Fruit fly (Drosophila melanogaster) whole organism, adult: Measurements from ENCODE around the gene CG31542.

Source experiments
- CG12768 ChIP-seq: fragments of 200-800 bp; sonication (Bioruptor generic); optimal IDR thresholded peaks from 2 replicates; lab custom pipeline; 2017; ENCODE audit warnings: missing biosample characterization, missing genetic modification characterization, mild to moderate bottlenecking, moderate library complexity, missing genetic modification reagents
- CG33017 ChIP-seq: fragments of 200-800 bp; sonication (Bioruptor generic); optimal IDR thresholded peaks from 2 replicates; lab custom pipeline; 2018; ENCODE audit warnings: missing biosample characterization, mild to moderate bottlenecking, missing genetic modification characterization, moderate library complexity
- Clk ChIP-seq: fragments of 200-800 bp; sonication (Bioruptor generic); optimal IDR thresholded peaks from 2 replicates; lab custom pipeline; 2017; ENCODE audit warnings: missing biosample characterization, missing genetic modification characterization
- Mnt ChIP-seq: fragments of 200-800 bp; sonication (Bioruptor generic); optimal IDR thresholded peaks from 2 replicates; lab custom pipeline; 2016; ENCODE audit warnings: missing biosample characterization, mild to moderate bottlenecking, missing genetic modification characterization
- bab1 ChIP-seq: fragments of 200-800 bp; sonication (Bioruptor generic); optimal IDR thresholded peaks from 3 replicates; lab custom pipeline; 2019; ENCODE audit warnings: missing biosample characterization, mild to moderate bottlenecking, missing genetic modification characterization, moderate library complexity
- cnc ChIP-seq, 2 experiments: fragments of >200 bp; optimal IDR thresholded peaks; 2 replicates each; lab custom pipeline; 2017

- no peak for TF ChIP-seq Mnt (GFP tag; lab: Kevin White, UChicago)
- TF ChIP-seq CG33017, result no peak
- TF ChIP-seq CG12768, result no peak
- TF ChIP-seq Clk (GFP tag; lab: Kevin White, UChicago), result no peak
- no peak for TF ChIP-seq bab1 (GFP tag; lab: Kevin White, UChicago)
- no peak for TF ChIP-seq cnc (optimal IDR thresholded peaks at IDR 0.05; lab: Kevin White, UChicago)
Measured at dm6 chr3R:5390095-5390663, 20.8 kb downstream of the CG31542 start.
